Fruit fly (Drosophila melanogaster) Kc167 (cell line): Measurements from ENCODE around the gene IKKepsilon.

Experiments
- Myc ChIP-seq: fragments of >200 bp; optimal IDR thresholded peaks from 2 replicates; lab custom pipeline; 2017; ENCODE audit warnings: missing external identifiers
- Sin3A ChIP-seq: fragments of >200 bp; optimal IDR thresholded peaks from 2 replicates; lab custom pipeline; 2018; ENCODE audit warnings: missing external identifiers
- insv ChIP-seq: fragments of >200 bp; optimal IDR thresholded peaks from 3 replicates; lab custom pipeline; 2018; ENCODE audit warnings: missing external identifiers
- psq ChIP-seq: fragments of >200 bp; optimal IDR thresholded peaks from 2 replicates; lab custom pipeline; 2017; ENCODE audit warnings: missing external identifiers
- ttk ChIP-seq: sonication (Bioruptor generic); optimal IDR thresholded peaks from 2 replicates; lab custom pipeline; 2017; ENCODE audit warnings: missing external identifiers

- TF ChIP-seq ttk (lab: Kevin White, UChicago) (no peak), psq (no peak), Myc (lab: Kevin White, UChicago) (no peak), Sin3A (no peak), insv (lab: Kevin White, UChicago) (no peak)
Observed at dm6 chr2L:20640617-20641016, 35.2 kb upstream of the IKKepsilon start, which contains the start of gene Sfp38D.
